Worm (Caenorhabditis elegans) whole organism, late embryonic: Measurements from ENCODE around the gene srj-38.

Experiments used
- T23F11.4 ChIP-seq: fragments of 200-800 bp; sonication (Bioruptor generic); optimal IDR thresholded peaks from 2 replicates; lab custom pipeline; 2018; ENCODE audit warnings: mild to moderate bottlenecking, missing genetic modification characterization, missing compliant biosample characterization
- ceh-48 ChIP-seq: sonication (generic microtip); optimal IDR thresholded peaks from 2 replicates; lab custom pipeline; 2016; ENCODE audit warnings: missing genetic modification characterization, inconsistent platforms, missing compliant biosample characterization
- fkh-10 ChIP-seq: fragments of 150-350 bp; optimal IDR thresholded peaks from 2 replicates; lab custom pipeline; 2014; ENCODE audit warnings: missing biosample characterization, missing genetic modification reagents, missing genetic modification characterization
- fkh-6 ChIP-seq: sonication (generic microtip); optimal IDR thresholded peaks from 2 replicates; lab custom pipeline; 2016; ENCODE audit warnings: missing genetic modification characterization, missing compliant biosample characterization
- gmeb-2 ChIP-seq: sonication (generic microtip); optimal IDR thresholded peaks from 2 replicates; lab custom pipeline; 2016; ENCODE audit warnings: missing genetic modification characterization, inconsistent platforms, missing compliant biosample characterization
- hlh-30 ChIP-seq: sonication (generic microtip); optimal IDR thresholded peaks from 2 replicates; lab custom pipeline; 2017; ENCODE audit warnings: antibody characterized with exemption, missing genetic modification characterization, missing compliant biosample characterization; ENCODE audit not compliant: insufficient read depth
- lin-11 ChIP-seq: fragments of 200-800 bp; sonication (Bioruptor generic); optimal IDR thresholded peaks from 2 replicates; lab custom pipeline; 2018; ENCODE audit warnings: mild to moderate bottlenecking, missing genetic modification characterization, missing compliant biosample characterization
- nfya-1 ChIP-seq: sonication (generic microtip); optimal IDR thresholded peaks from 2 replicates; lab custom pipeline; 2017; ENCODE audit warnings: missing genetic modification characterization, mild to moderate bottlenecking, missing compliant biosample characterization, antibody characterized with exemption, moderate library complexity
- pha-4 ChIP-seq: fragments of 150-350 bp; optimal IDR thresholded peaks from 2 replicates; lab custom pipeline; 2018; ENCODE audit warnings: missing biosample characterization, missing genetic modification reagents, missing genetic modification characterization
- pqm-1 ChIP-seq: sonication (generic microtip); optimal IDR thresholded peaks from 2 replicates; lab custom pipeline; 2016; ENCODE audit warnings: missing genetic modification characterization, missing compliant biosample characterization
- unc-42 ChIP-seq: sonication (generic microtip); optimal IDR thresholded peaks from 2 replicates; lab custom pipeline; 2016; ENCODE audit warnings: missing genotype, missing genetic modification characterization, missing compliant biosample characterization
- unc-55 ChIP-seq: sonication (generic microtip); optimal IDR thresholded peaks from 2 replicates; lab custom pipeline; 2017; ENCODE audit warnings: missing biosample characterization, missing genetic modification reagents, missing genetic modification characterization
- ztf-16 ChIP-seq: sonication (generic microtip); optimal IDR thresholded peaks from 2 replicates; lab custom pipeline; 2017; ENCODE audit warnings: missing genetic modification characterization, missing compliant biosample characterization

DNA sequence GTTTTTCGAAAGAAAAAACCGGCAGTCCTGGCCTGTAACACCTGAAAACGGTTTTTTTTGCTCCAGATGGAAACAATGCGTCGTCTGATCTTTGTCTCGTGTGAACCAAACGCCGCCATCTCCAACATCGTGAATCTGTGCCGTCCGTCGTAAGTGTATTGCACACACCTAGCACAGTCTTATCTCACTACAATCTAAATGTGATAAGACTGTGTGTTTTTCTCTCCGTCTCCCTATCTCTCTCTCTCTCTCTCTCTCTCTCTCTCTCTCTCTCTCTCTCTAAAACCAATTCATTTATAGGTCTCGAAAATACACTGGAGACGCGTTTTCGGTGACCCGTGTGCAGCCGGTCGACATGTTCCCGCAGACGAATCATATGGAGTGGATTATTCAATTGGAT, 26.4 kb upstream of the srj-38 start:
- TF ChIP-seq ceh-48 (tag; lab: Kevin White, UChicago) (no peak), fkh-6 (tag; lab: Kevin White, UChicago) (no peak), nfya-1 (tag; lab: Kevin White, UChicago) (no peak), unc-55 (no peak), ztf-16 (tag; lab: Kevin White, UChicago) (no peak), hlh-30 (tag; lab: Kevin White, UChicago) (no peak), unc-42 (tag; lab: Kevin White, UChicago) (no peak), T23F11.4 (GFP tag; lab: Kevin White, UChicago) (no peak), fkh-10 (no peak), gmeb-2 (tag; lab: Kevin White, UChicago) (no peak), pha-4 (tag; lab: Kevin White, UChicago) (no peak), pqm-1 (no peak), lin-11 (tag; lab: Kevin White, UChicago) (no peak)
